Fruit fly (Drosophila melanogaster) whole organism, wandering third instar larva: ENCODE measurements around the gene bor.

Source experiments
- CrebA ChIP-seq: fragments of 200-800 bp; sonication (Bioruptor generic); optimal IDR thresholded peaks from 2 replicates; lab custom pipeline; 2016; ENCODE audit warnings: missing biosample characterization, mild to moderate bottlenecking, missing genetic modification characterization, borderline replicate concordance
- Hnf4 ChIP-seq: fragments of 200-800 bp; sonication (Bioruptor generic); optimal IDR thresholded peaks from 2 replicates; lab custom pipeline; 2016; ENCODE audit warnings: missing biosample characterization, mild to moderate bottlenecking, missing genetic modification characterization
- Hr78 ChIP-seq: fragments of >200 bp; optimal IDR thresholded peaks from 2 replicates; lab custom pipeline; 2017; ENCODE audit warnings: missing biosample characterization, missing genetic modification characterization
- N ChIP-seq: fragments of >200 bp; optimal IDR thresholded peaks from 2 replicates; lab custom pipeline; 2018; ENCODE audit warnings: missing biosample characterization, missing external identifiers, missing genetic modification characterization
- Rel ChIP-seq, 2 experiments: fragments of 200-800 bp; sonication (Bioruptor generic) in 1 of 2; optimal IDR thresholded peaks; 2 replicates in 1 of 2; 3 replicates in 1 of 2; lab custom pipeline; 2016 to 2019; ENCODE audit warnings: mild to moderate bottlenecking in 2 of 2, missing biosample characterization in 2 of 2, missing genetic modification characterization in 2 of 2, moderate library complexity in 1 of 2
- dmrt93B ChIP-seq: fragments of 200-800 bp; sonication (Bioruptor generic); optimal IDR thresholded peaks from 2 replicates; lab custom pipeline; 2018; ENCODE audit warnings: missing biosample characterization, mild to moderate bottlenecking, missing genetic modification characterization
- foxo ChIP-seq, 2 experiments: fragments of 200-800 bp; sonication (Bioruptor generic); optimal IDR thresholded peaks; 2 replicates in 1 of 2; 3 replicates in 1 of 2; lab custom pipeline; 2016 to 2017; ENCODE audit warnings: missing biosample characterization in 2 of 2, missing genetic modification characterization in 2 of 2
- h ChIP-seq: fragments of 200-800 bp; sonication (Bioruptor generic); optimal IDR thresholded peaks from 3 replicates; lab custom pipeline; 2016; ENCODE audit warnings: missing biosample characterization, mild to moderate bottlenecking, missing genetic modification characterization
- lola ChIP-seq: fragments of >200 bp; optimal IDR thresholded peaks from 2 replicates; lab custom pipeline; 2017; ENCODE audit warnings: missing biosample characterization, missing genetic modification characterization
- pan ChIP-seq: fragments of >200 bp; optimal IDR thresholded peaks from 2 replicates; lab custom pipeline; 2017
- psq ChIP-seq: fragments of 200-800 bp; sonication (Bioruptor generic); optimal IDR thresholded peaks from 3 replicates; lab custom pipeline; 2017; ENCODE audit warnings: missing biosample characterization, mild to moderate bottlenecking, missing genetic modification characterization, moderate library complexity
- usp ChIP-seq: fragments of >200 bp; optimal IDR thresholded peaks from 2 replicates; lab custom pipeline; 2017; ENCODE audit warnings: missing biosample characterization, missing genetic modification characterization

- TF ChIP-seq usp (no peak), lola (GFP tag; lab: Kevin White, UChicago) (no peak), foxo (GFP tag; optimal IDR thresholded peaks at IDR 0.05; lab: Kevin White, UChicago) (no peak), pan (lab: Kevin White, UChicago) (no peak), N (GFP tag; lab: Kevin White, UChicago) (no peak), psq (GFP tag; lab: Kevin White, UChicago) (no peak), Hr78 (GFP tag; lab: Kevin White, UChicago) (no peak), Hnf4 (GFP tag; lab: Kevin White, UChicago) (no peak), h (GFP tag; lab: Kevin White, UChicago) (no peak), CrebA (GFP tag; lab: Kevin White, UChicago) (no peak), dmrt93B (GFP tag; lab: Kevin White, UChicago) (no peak), Rel (GFP tag; optimal IDR thresholded peaks at IDR 0.05; lab: Kevin White, UChicago) (no peak), Rel (tag; optimal IDR thresholded peaks at IDR 0.05; lab: Kevin White, UChicago) (no peak)
These were observed 38.6 kb downstream of the bor start, which contains the start of gene tara for dm6 chr3R:16225351-16225750.
